Worm (Caenorhabditis elegans) whole organism, early embryonic: ENCODE data around the gene sao-1.

ENCODE experiments used
- B0310.2 ChIP-seq: sonication (generic microtip); optimal IDR thresholded peaks from 2 replicates; lab custom pipeline; 2016; ENCODE audit warnings: mild to moderate bottlenecking, missing genetic modification characterization, missing compliant biosample characterization
- F13C5.2 ChIP-seq: sonication (generic microtip); optimal IDR thresholded peaks from 2 replicates; lab custom pipeline; 2017; ENCODE audit warnings: mild to moderate bottlenecking, missing genetic modification characterization, inconsistent platforms, missing compliant biosample characterization
- ama-1 ChIP-seq: fragments of 150-350 bp; optimal IDR thresholded peaks from 2 replicates; lab custom pipeline; 2014
- ceh-13 ChIP-seq: fragments of 200-800 bp; sonication (Bioruptor generic); optimal IDR thresholded peaks from 2 replicates; lab custom pipeline; 2018; ENCODE audit warnings: mild to moderate bottlenecking, missing genetic modification characterization, missing compliant biosample characterization
- ceh-36 ChIP-seq: sonication (generic microtip); optimal IDR thresholded peaks from 2 replicates; lab custom pipeline; 2016; ENCODE audit warnings: missing genetic modification characterization, inconsistent platforms, missing compliant biosample characterization
- ets-7 ChIP-seq: sonication (generic microtip); optimal IDR thresholded peaks from 2 replicates; lab custom pipeline; 2016; ENCODE audit warnings: missing genotype, missing genetic modification characterization, missing compliant biosample characterization
- flt-1 ChIP-seq: fragments of 200-800 bp; sonication (Bioruptor generic); IDR thresholded peaks from 2 replicates; pipeline ENCODE4 v1.3.6; 2022; ENCODE audit warnings: missing genetic modification characterization, missing compliant biosample characterization
- hmbx-1 ChIP-seq: sonication (generic microtip); optimal IDR thresholded peaks from 2 replicates; lab custom pipeline; 2016; ENCODE audit warnings: mild to moderate bottlenecking, missing genetic modification characterization, missing compliant biosample characterization
- hmg-4 ChIP-seq: fragments of 200-800 bp; sonication (Bioruptor generic); optimal IDR thresholded peaks from 2 replicates; lab custom pipeline; 2018; ENCODE audit warnings: mild to moderate bottlenecking, missing genetic modification characterization, missing compliant biosample characterization
- hnd-1 ChIP-seq: sonication (generic microtip); optimal IDR thresholded peaks from 2 replicates; lab custom pipeline; 2016; ENCODE audit warnings: missing genetic modification characterization, missing compliant biosample characterization
- scrt-1 ChIP-seq: fragments of 200-800 bp; sonication (Bioruptor generic); IDR thresholded peaks from 2 replicates; pipeline ENCODE4 v1.3.6; 2022; ENCODE audit warnings: missing genetic modification characterization, missing compliant biosample characterization
- sea-1 ChIP-seq: fragments of 200-800 bp; sonication (Bioruptor generic); conservative IDR thresholded peaks from 2 replicates; pipeline ENCODE4 v1.3.6; 2022; ENCODE audit warnings: missing genetic modification characterization, missing compliant biosample characterization
- tbx-37 ChIP-seq: fragments of 200-800 bp; sonication (Bioruptor generic); conservative IDR thresholded peaks from 2 replicates; pipeline ENCODE4 v1.3.6; 2022; ENCODE audit warnings: missing genetic modification reagents, missing genetic modification characterization, missing compliant biosample characterization
- tra-4 ChIP-seq: sonication (generic microtip); optimal IDR thresholded peaks from 2 replicates; lab custom pipeline; 2017; ENCODE audit warnings: missing genetic modification characterization, missing compliant biosample characterization

- no peak for TF ChIP-seq tbx-37 (GFP tag; lab: Robert Waterston, UW)
- no peak for TF ChIP-seq B0310.2
- no peak for TF ChIP-seq ama-1
- no peak for TF ChIP-seq ceh-36 (tag; lab: Kevin White, UChicago)
- TF ChIP-seq ets-7 (tag; lab: Kevin White, UChicago): no peak
- TF ChIP-seq hnd-1 (tag; lab: Kevin White, UChicago): no peak
- no peak for TF ChIP-seq sea-1 (GFP tag; lab: Robert Waterston, UW)
- TF ChIP-seq hmg-4: no peak
- TF ChIP-seq flt-1 (GFP tag; lab: Robert Waterston, UW): no peak
- TF ChIP-seq F13C5.2 (tag; lab: Kevin White, UChicago): no peak
- no peak for TF ChIP-seq scrt-1
- no peak for TF ChIP-seq tra-4 (tag; lab: Kevin White, UChicago)
- no peak for TF ChIP-seq ceh-13 (GFP tag; lab: Kevin White, UChicago)
- no peak for TF ChIP-seq hmbx-1
These were observed 26.9 kb upstream of the sao-1 start, which contains the start of gene srw-145 for ce11 chrV:13936850-13937249.
